Worm (Caenorhabditis elegans) whole organism, mixed stage, embryonic: ENCODE measurements around the gene nadk-2.

Experiments
- M03D4.4 ChIP-seq: sonication (generic microtip); optimal IDR thresholded peaks from 2 replicates; lab custom pipeline; 2017; ENCODE audit warnings: mild to moderate bottlenecking, missing genetic modification characterization, missing compliant biosample characterization
- bed-3 ChIP-seq: fragments of 200-800 bp; sonication (Bioruptor generic); optimal IDR thresholded peaks from 3 replicates; lab custom pipeline; 2018; ENCODE audit warnings: mild to moderate bottlenecking, missing genetic modification characterization, moderate library complexity, missing compliant biosample characterization
- blmp-1 ChIP-seq: fragments of 150-350 bp; optimal IDR thresholded peaks from 2 replicates; lab custom pipeline; 2014; ENCODE audit warnings: missing biosample characterization, missing genetic modification characterization
- ceh-39 ChIP-seq: fragments of 150-350 bp; optimal IDR thresholded peaks from 2 replicates; lab custom pipeline; 2014; ENCODE audit warnings: missing biosample characterization, missing genetic modification characterization
- ceh-43 ChIP-seq: fragments of 200-800 bp; sonication (Bioruptor generic); optimal IDR thresholded peaks from 2 replicates; lab custom pipeline; 2018; ENCODE audit warnings: mild to moderate bottlenecking, missing genetic modification characterization, moderate library complexity, missing compliant biosample characterization
- ceh-83 ChIP-seq: fragments of 200-800 bp; sonication (Bioruptor generic); optimal IDR thresholded peaks from 2 replicates; lab custom pipeline; 2018; ENCODE audit warnings: mild to moderate bottlenecking, missing genetic modification characterization, missing compliant biosample characterization
- ces-1 ChIP-seq: fragments of 150-350 bp; optimal IDR thresholded peaks from 2 replicates; lab custom pipeline; 2014; ENCODE audit warnings: missing biosample characterization, missing genetic modification reagents, missing genetic modification characterization
- cnd-1 ChIP-seq: fragments of 200-800 bp; sonication (Bioruptor generic); optimal IDR thresholded peaks from 2 replicates; lab custom pipeline; 2018; ENCODE audit warnings: mild to moderate bottlenecking, missing genetic modification characterization, missing compliant biosample characterization
- drap-1 ChIP-seq: fragments of 200-800 bp; sonication (Bioruptor generic); optimal IDR thresholded peaks from 3 replicates; lab custom pipeline; 2018; ENCODE audit warnings: mild to moderate bottlenecking, missing genetic modification characterization, missing compliant biosample characterization
- elt-1 ChIP-seq: sonication (generic microtip); optimal IDR thresholded peaks from 2 replicates; lab custom pipeline; 2017; ENCODE audit warnings: missing genetic modification characterization, mild to moderate bottlenecking, missing compliant biosample characterization, antibody characterized with exemption, moderate library complexity, borderline replicate concordance; ENCODE audit not compliant: insufficient read depth
- flh-1 ChIP-seq: fragments of 200-800 bp; sonication (Bioruptor generic); optimal IDR thresholded peaks from 2 replicates; lab custom pipeline; 2018; ENCODE audit warnings: mild to moderate bottlenecking, missing genetic modification characterization, moderate library complexity, missing compliant biosample characterization
- ham-2 ChIP-seq: fragments of 200-800 bp; sonication (Bioruptor generic); optimal IDR thresholded peaks from 2 replicates; lab custom pipeline; 2018; ENCODE audit warnings: mild to moderate bottlenecking, missing genetic modification characterization, missing compliant biosample characterization
- hlh-1 ChIP-seq: fragments of 150-350 bp; optimal IDR thresholded peaks from 2 replicates; lab custom pipeline; 2014; ENCODE audit warnings: missing biosample characterization, missing genetic modification reagents, missing genetic modification characterization
- lin-13 ChIP-seq: fragments of 150-350 bp; optimal IDR thresholded peaks from 2 replicates; lab custom pipeline; 2014; ENCODE audit warnings: missing biosample characterization, missing genetic modification characterization
- lin-32 ChIP-seq: fragments of 200-800 bp; sonication (Bioruptor generic); optimal IDR thresholded peaks from 2 replicates; lab custom pipeline; 2018; ENCODE audit warnings: mild to moderate bottlenecking, missing genetic modification characterization, missing compliant biosample characterization
- lsy-2 ChIP-seq: fragments of 150-350 bp; optimal IDR thresholded peaks from 2 replicates; lab custom pipeline; 2014; ENCODE audit warnings: missing biosample characterization, missing genetic modification characterization
- mab-5 ChIP-seq: fragments of 150-350 bp; optimal IDR thresholded peaks from 2 replicates; lab custom pipeline; 2014; ENCODE audit warnings: missing biosample characterization, missing genetic modification characterization
- mep-1 ChIP-seq: fragments of 150-350 bp; optimal IDR thresholded peaks from 2 replicates; lab custom pipeline; 2017; ENCODE audit warnings: missing biosample characterization, missing genetic modification reagents, missing genetic modification characterization, inconsistent platforms
- mls-2 ChIP-seq: sonication (generic microtip); optimal IDR thresholded peaks from 2 replicates; lab custom pipeline; 2016; ENCODE audit warnings: mild to moderate bottlenecking, missing genetic modification characterization, moderate library complexity, missing compliant biosample characterization
- nhr-2 ChIP-seq: fragments of 150-350 bp; optimal IDR thresholded peaks from 2 replicates; lab custom pipeline; 2014; ENCODE audit warnings: missing biosample characterization, missing genetic modification characterization
- nhr-28 ChIP-seq: fragments of 150-350 bp; optimal IDR thresholded peaks from 2 replicates; lab custom pipeline; 2014; ENCODE audit warnings: missing biosample characterization, missing genetic modification characterization
- nhr-76 ChIP-seq: sonication (generic microtip); optimal IDR thresholded peaks from 2 replicates; lab custom pipeline; 2017; ENCODE audit warnings: missing biosample characterization, missing genetic modification characterization
- pha-4 ChIP-seq: fragments of 150-350 bp; optimal IDR thresholded peaks from 2 replicates; lab custom pipeline; 2018; ENCODE audit warnings: missing biosample characterization, missing genetic modification reagents, missing genetic modification characterization
- sem-2 ChIP-seq: fragments of 200-800 bp; sonication (Bioruptor generic); optimal IDR thresholded peaks from 2 replicates; lab custom pipeline; 2018; ENCODE audit warnings: mild to moderate bottlenecking, missing genetic modification characterization, missing compliant biosample characterization
- snpc-4 ChIP-seq: fragments of 150-350 bp; optimal IDR thresholded peaks from 2 replicates; lab custom pipeline; 2014; ENCODE audit warnings: missing biosample characterization, missing genetic modification characterization
- sptf-1 ChIP-seq: sonication (generic microtip); optimal IDR thresholded peaks from 2 replicates; lab custom pipeline; 2017; ENCODE audit warnings: mild to moderate bottlenecking, missing genetic modification characterization, moderate library complexity, missing compliant biosample characterization
- unc-120 ChIP-seq: sonication (generic microtip); optimal IDR thresholded peaks from 2 replicates; lab custom pipeline; 2017; ENCODE audit warnings: missing genetic modification characterization, missing compliant biosample characterization; ENCODE audit not compliant: poor library complexity, severe bottlenecking
- unc-39 ChIP-seq: fragments of 150-350 bp; optimal IDR thresholded peaks from 2 replicates; lab custom pipeline; 2014; ENCODE audit warnings: missing biosample characterization, missing genetic modification characterization
- unc-62 ChIP-seq: fragments of 150-350 bp; optimal IDR thresholded peaks from 2 replicates; lab custom pipeline; 2014; ENCODE audit warnings: missing biosample characterization, missing genetic modification reagents, missing genetic modification characterization
- zip-8 ChIP-seq: fragments of 150-350 bp; optimal IDR thresholded peaks from 2 replicates; lab custom pipeline; 2014; ENCODE audit warnings: missing biosample characterization, missing genetic modification characterization
- ztf-11 ChIP-seq: fragments of 150-350 bp; optimal IDR thresholded peaks from 2 replicates; lab custom pipeline; 2014; ENCODE audit warnings: missing biosample characterization, missing genetic modification characterization

Gene nadk-2

ce11 chrII:12067451-12068076 is 18.2 kb downstream of the nadk-2 start, which contains the start of gene Y17G7B.22:
TSS of gene Y17G7B.22 (plus strand) at chrII:12068026.
- TF ChIP-seq unc-120 (tag; lab: Kevin White, UChicago), result no peak
- peak; percentile 97 for TF ChIP-seq ces-1 (GFP tag; lab: Kevin White, UChicago)

- TF ChIP-seq ham-2 (GFP tag; lab: Kevin White, UChicago) (no peak), ces-1 (GFP tag; lab: Kevin White, UChicago) (no peak), sem-2 (GFP tag; lab: Kevin White, UChicago) (no peak), elt-1 (tag; lab: Kevin White, UChicago) (no peak), drap-1 (GFP tag; lab: Kevin White, UChicago) (no peak), nhr-2 (tag; lab: Kevin White, UChicago) (no peak), snpc-4 (tag; lab: Kevin White, UChicago) (no peak), lsy-2 (tag; lab: Kevin White, UChicago) (no peak), pha-4 (tag; lab: Kevin White, UChicago) (no peak), ceh-83 (GFP tag; lab: Kevin White, UChicago) (no peak), M03D4.4 (tag; lab: Kevin White, UChicago) (no peak), sptf-1 (no peak), blmp-1 (no peak)
Observed at ce11 chrII:12071243-12071642, 21.9 kb downstream of the nadk-2 start.

ce11 chrII:12076355-12076754 is 27.0 kb downstream of the nadk-2 start:
- TF ChIP-seq nhr-76 (tag; lab: Kevin White, UChicago) (no peak), pha-4 (tag; lab: Kevin White, UChicago) (no peak), lsy-2 (tag; lab: Kevin White, UChicago) (no peak), elt-1 (tag; lab: Kevin White, UChicago) (no peak), ceh-83 (GFP tag; lab: Kevin White, UChicago) (no peak), bed-3 (GFP tag; lab: Kevin White, UChicago) (no peak), cnd-1 (tag; lab: Kevin White, UChicago) (no peak), drap-1 (GFP tag; lab: Kevin White, UChicago) (no peak), ceh-43 (no peak), mls-2 (tag; lab: Kevin White, UChicago) (no peak), ztf-11 (tag; lab: Kevin White, UChicago) (no peak), sem-2 (GFP tag; lab: Kevin White, UChicago) (no peak), unc-120 (tag; lab: Kevin White, UChicago) (no peak), ceh-39 (tag; lab: Kevin White, UChicago) (no peak), hlh-1 (tag; lab: Kevin White, UChicago) (no peak), ham-2 (GFP tag; lab: Kevin White, UChicago) (no peak), flh-1 (GFP tag; lab: Kevin White, UChicago) (no peak), lin-13 (no peak), unc-39 (tag; lab: Kevin White, UChicago) (no peak)

ce11 chrII:12077281-12077680 is 27.9 kb downstream of the nadk-2 start:
- TF ChIP-seq ceh-39 (tag; lab: Kevin White, UChicago) (no peak), bed-3 (GFP tag; lab: Kevin White, UChicago) (no peak), sem-2 (GFP tag; lab: Kevin White, UChicago) (no peak), zip-8 (no peak), ces-1 (GFP tag; lab: Kevin White, UChicago) (no peak), ztf-11 (tag; lab: Kevin White, UChicago) (no peak), mep-1 (tag; lab: Kevin White, UChicago) (no peak), unc-62 (GFP tag; lab: Kevin White, UChicago) (no peak), cnd-1 (tag; lab: Kevin White, UChicago) (no peak), lin-32 (GFP tag; lab: Kevin White, UChicago) (no peak), pha-4 (tag; lab: Kevin White, UChicago) (no peak), flh-1 (GFP tag; lab: Kevin White, UChicago) (no peak), drap-1 (GFP tag; lab: Kevin White, UChicago) (no peak), mls-2 (tag; lab: Kevin White, UChicago) (no peak), nhr-2 (tag; lab: Kevin White, UChicago) (no peak), mab-5 (tag; lab: Kevin White, UChicago) (no peak), nhr-28 (no peak)
